Worm (Caenorhabditis elegans): ENCODE results near the gene C05C9.1.

Gene C05C9.1

DNA sequence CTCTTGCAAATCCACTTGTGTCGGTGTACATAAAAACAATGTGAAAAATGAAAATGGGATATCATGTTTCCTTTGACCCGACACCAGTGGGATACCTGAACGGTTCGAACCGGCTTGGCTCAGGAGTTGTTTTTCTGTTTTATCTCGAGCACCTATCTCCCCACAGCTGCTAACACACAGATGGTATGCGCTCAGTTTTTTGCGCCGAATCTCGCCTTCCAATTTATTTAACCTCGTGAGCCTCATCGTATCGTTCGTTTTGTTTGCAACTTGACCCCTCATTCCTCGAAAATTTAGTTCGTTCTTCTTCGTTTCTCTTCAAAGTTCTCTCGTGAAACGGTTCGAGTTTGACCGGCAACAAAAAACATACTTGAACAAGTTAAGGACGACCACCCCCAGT, at the start of gene C05C9.1:
Gene C05C9.1, plus strand, starts transcription at position 301 of the 400 bp plus-strand sequence.
- no peak for TF ChIP-seq lin-54 (GFP tag; optimal IDR thresholded peaks at IDR 0.05)
- no peak for TF ChIP-seq F49E8.2 (tag; optimal IDR thresholded peaks at IDR 0.05; ENCODE audit: insufficient read depth)
- TF ChIP-seq snpc-4 (GFP tag; optimal IDR thresholded peaks at IDR 0.05), result no peak
- no peak for TF ChIP-seq snpc-4 (tag; optimal IDR thresholded peaks at IDR 0.05)
- no peak for TF ChIP-seq B0019.2 (GFP tag; conservative IDR thresholded peaks at IDR 0.05)
- TF ChIP-seq tbp1 (GFP tag; optimal IDR thresholded peaks at IDR 0.05), result no peak
- TF ChIP-seq mel-28 (tag; optimal IDR thresholded peaks at IDR 0.05; ENCODE audit: borderline replicate concordance), result no peak
- TF ChIP-seq K11D2.4 (GFP tag; IDR thresholded peaks at IDR 0.05), result no peak
- no peak for TF ChIP-seq nfyb-1 (GFP tag; IDR thresholded peaks at IDR 0.05)
- no peak for TF ChIP-seq sdz-38 (tag; optimal IDR thresholded peaks at IDR 0.05)
- TF ChIP-seq zfh-2 (GFP tag; conservative IDR thresholded peaks at IDR 0.05), result no peak
- TF ChIP-seq Y53F4B.3 (GFP tag; IDR thresholded peaks at IDR 0.05), result no peak
- no peak for TF ChIP-seq repo-1 (tag; optimal IDR thresholded peaks at IDR 0.05)

DNA sequence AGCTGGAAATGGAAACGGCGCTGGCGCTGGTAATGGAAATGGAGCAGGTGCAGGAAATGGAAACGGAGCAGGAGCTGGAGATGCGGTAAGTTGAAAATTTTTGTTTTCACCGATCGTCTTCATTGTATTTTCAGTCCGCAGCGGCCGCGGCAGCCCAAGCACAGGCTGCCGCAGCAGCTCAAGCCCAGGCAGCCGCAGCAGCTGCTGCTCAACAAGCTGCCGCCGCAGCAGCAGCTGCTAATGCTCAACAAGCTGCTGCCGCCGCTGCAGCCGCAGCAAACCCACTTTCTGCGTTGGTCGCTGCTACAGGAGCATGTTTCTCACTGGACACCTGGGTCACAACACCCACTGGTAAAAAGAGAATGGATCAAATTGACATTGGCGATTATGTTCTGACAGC, 46.2 kb upstream of the C05C9.1 start:
- no peak for TF ChIP-seq ceh-27 (GFP tag; optimal IDR thresholded peaks at IDR 0.05)
- TF ChIP-seq madf-6 (GFP tag; IDR thresholded peaks at IDR 0.05), result no peak
- TF ChIP-seq ztf-3 (GFP tag; optimal IDR thresholded peaks at IDR 0.05), result no peak
- no peak for TF ChIP-seq F55B11.4 (tag; optimal IDR thresholded peaks at IDR 0.05; ENCODE audit: borderline replicate concordance, insufficient read depth)
- TF ChIP-seq lag-1 (GFP tag; IDR thresholded peaks at IDR 0.05), result no peak
- TF ChIP-seq ccch-3 (GFP tag; optimal IDR thresholded peaks at IDR 0.05), result no peak
- TF ChIP-seq egrh-3 (GFP tag; IDR thresholded peaks at IDR 0.05), result peak; percentile 95
- TF ChIP-seq fkh-3 (tag; optimal IDR thresholded peaks at IDR 0.05), result peak; percentile 20
- no peak for TF ChIP-seq F33H1.4 (GFP tag; IDR thresholded peaks at IDR 0.05)
- TF ChIP-seq F23B12.7 (tag; optimal IDR thresholded peaks at IDR 0.05; ENCODE audit: insufficient read depth), result no peak
- no peak for TF ChIP-seq aptf-2 (GFP tag; conservative IDR thresholded peaks at IDR 0.05)
- TF ChIP-seq B0019.2 (GFP tag; conservative IDR thresholded peaks at IDR 0.05), result no peak
- TF ChIP-seq ceh-91 (GFP tag; IDR thresholded peaks at IDR 0.05), result no peak
- no peak for TF ChIP-seq madf-10 (tag; optimal IDR thresholded peaks at IDR 0.05)
- no peak for TF ChIP-seq cebp-2 (GFP tag; IDR thresholded peaks at IDR 0.05)
- no peak for TF ChIP-seq attf-5 (GFP tag; optimal IDR thresholded peaks at IDR 0.05)
- TF ChIP-seq zfh-2 (GFP tag; conservative IDR thresholded peaks at IDR 0.05), result peak; percentile 90
- TF ChIP-seq C17E4.6 (GFP tag; IDR thresholded peaks at IDR 0.05), result no peak
- TF ChIP-seq egl-44 (GFP tag; IDR thresholded peaks at IDR 0.05), result no peak
- TF ChIP-seq ceh-40 (GFP tag; IDR thresholded peaks at IDR 0.05), result no peak
- no peak for TF ChIP-seq F22D6.2 (tag; optimal IDR thresholded peaks at IDR 0.05)
- TF ChIP-seq sea-2 (GFP tag; IDR thresholded peaks at IDR 0.05), result no peak
- TF ChIP-seq Y53F4B.3 (GFP tag; IDR thresholded peaks at IDR 0.05), result no peak
- TF ChIP-seq F52B5.7 (tag; optimal IDR thresholded peaks at IDR 0.05), result no peak
- no peak for TF ChIP-seq pha-4 (tag; optimal IDR thresholded peaks at IDR 0.05)
- TF ChIP-seq egl-18 (GFP tag; IDR thresholded peaks at IDR 0.05), result no peak
- no peak for TF ChIP-seq mxl-1 (tag; optimal IDR thresholded peaks at IDR 0.05)

DNA sequence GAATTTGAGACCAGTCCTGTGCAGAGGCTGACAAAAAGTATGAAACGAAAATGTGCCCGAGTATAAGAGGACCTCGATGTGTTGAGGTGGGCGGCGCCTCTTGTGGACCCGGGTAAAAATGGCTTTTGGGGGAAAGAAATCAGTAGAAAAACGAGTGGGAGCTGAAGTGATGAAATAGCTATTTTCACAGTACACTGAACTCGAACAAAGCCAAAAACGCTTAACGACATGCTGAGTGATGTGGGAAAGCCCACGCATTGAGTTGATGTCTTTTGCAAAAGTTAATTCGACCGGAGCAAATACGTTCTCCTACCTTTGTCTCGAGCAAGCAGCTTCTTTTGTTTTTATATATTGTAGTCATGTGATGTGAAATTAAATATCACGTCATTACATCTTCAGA, 43.9 kb upstream of the C05C9.1 start, which contains the start of gene nlp-66:
Gene nlp-66, minus strand, starts transcription at position 101 of the 400 bp plus-strand sequence.
- no peak for TF ChIP-seq ceh-79 (tag; optimal IDR thresholded peaks at IDR 0.05)
- TF ChIP-seq ceh-100 (GFP tag; IDR thresholded peaks at IDR 0.05), result no peak
- no peak for TF ChIP-seq ztf-18 (tag; optimal IDR thresholded peaks at IDR 0.05)
- no peak for TF ChIP-seq nhr-27 (tag; optimal IDR thresholded peaks at IDR 0.05)
- TF ChIP-seq pha-4 (tag; optimal IDR thresholded peaks at IDR 0.05), result no peak
- no peak for TF ChIP-seq cebp-2 (GFP tag; IDR thresholded peaks at IDR 0.05)
- TF ChIP-seq rpc-1 (optimal IDR thresholded peaks at IDR 0.05), result no peak
- no peak for TF ChIP-seq rpc-1 (tag; optimal IDR thresholded peaks at IDR 0.05)
- no peak for TF ChIP-seq Y67H2A.10 (GFP tag; conservative IDR thresholded peaks at IDR 0.05)
- TF ChIP-seq hlh-26 (GFP tag; conservative IDR thresholded peaks at IDR 0.05), result no peak
- TF ChIP-seq rcor-1 (GFP tag; IDR thresholded peaks at IDR 0.05), result no peak
